Worm (Caenorhabditis elegans): ENCODE measurements around the gene clp-4.

- no peak for TF ChIP-seq sptf-1 (tag; optimal IDR thresholded peaks at IDR 0.05)
- TF ChIP-seq nhr-90 (tag; optimal IDR thresholded peaks at IDR 0.05; ENCODE audit: poor library complexity) = no peak
- no peak for TF ChIP-seq nhr-237 (tag; optimal IDR thresholded peaks at IDR 0.05)
- TF ChIP-seq unc-130 (tag; optimal IDR thresholded peaks at IDR 0.05) = no peak
- TF ChIP-seq ama-1 (optimal IDR thresholded peaks at IDR 0.05) = no peak
- no peak for TF ChIP-seq fos-1 (tag; optimal IDR thresholded peaks at IDR 0.05)
- TF ChIP-seq elt-2 (tag; optimal IDR thresholded peaks at IDR 0.05) = no peak
- TF ChIP-seq alr-1 (tag; optimal IDR thresholded peaks at IDR 0.05; ENCODE audit: borderline replicate concordance) = no peak
- no peak for TF ChIP-seq hlh-17 (GFP tag; optimal IDR thresholded peaks at IDR 0.05; ENCODE audit: borderline replicate concordance)
- no peak for TF ChIP-seq skn-1 (tag; optimal IDR thresholded peaks at IDR 0.05)
- no peak for TF ChIP-seq efl-3 (GFP tag; optimal IDR thresholded peaks at IDR 0.05)
- no peak for TF ChIP-seq aly-2 (tag; optimal IDR thresholded peaks at IDR 0.05)
- TF ChIP-seq mdl-1 (tag; optimal IDR thresholded peaks at IDR 0.05) = no peak
- TF ChIP-seq aha-1 (tag; optimal IDR thresholded peaks at IDR 0.05) = no peak
Observed at ce11 chrIII:1831104-1831503, 13.0 kb upstream of the clp-4 start.
